Worm (Caenorhabditis elegans): ENCODE measurements around the gene T14G8.2.

- TF ChIP-seq him-1 (tag; optimal IDR thresholded peaks at IDR 0.05) (no peak), W03F9.2 (tag; optimal IDR thresholded peaks at IDR 0.05) (no peak), dao-5 (tag; optimal IDR thresholded peaks at IDR 0.05) (no peak)
Measured at ce11 chrX:12869412-12869811, 11.6 kb downstream of the T14G8.2 start.

Measured in whole organism, L4/young adult.